Fruit fly (Drosophila melanogaster) whole organism, prepupa: ENCODE measurements around the gene S6k.

Experiments
- Blimp-1 ChIP-seq: fragments of 200-800 bp; sonication (Bioruptor generic); optimal IDR thresholded peaks from 3 replicates; lab custom pipeline; 2017; ENCODE audit warnings: missing biosample characterization, missing genetic modification characterization, mild to moderate bottlenecking, moderate library complexity, missing genetic modification reagents
- CG10631 ChIP-seq: fragments of 200-800 bp; sonication (Bioruptor generic); optimal IDR thresholded peaks from 2 replicates; lab custom pipeline; 2016; ENCODE audit warnings: missing biosample characterization, missing genetic modification characterization
- CG10669 ChIP-seq: fragments of 200-800 bp; sonication (Bioruptor generic); optimal IDR thresholded peaks from 3 replicates; lab custom pipeline; 2018; ENCODE audit warnings: missing biosample characterization, mild to moderate bottlenecking, missing genetic modification characterization, moderate library complexity
- CG11902 ChIP-seq: fragments of 200-800 bp; sonication (Bioruptor generic); optimal IDR thresholded peaks from 3 replicates; lab custom pipeline; 2016; ENCODE audit warnings: missing biosample characterization, missing genetic modification characterization
- CG15336 ChIP-seq: fragments of 200-800 bp; sonication (Bioruptor generic); IDR thresholded peaks from 2 replicates; pipeline ENCODE4 v1.3.6; 2022; ENCODE audit warnings: missing biosample characterization, missing genetic modification characterization
- CG3032 ChIP-seq: fragments of 200-800 bp; optimal IDR thresholded peaks from 2 replicates; lab custom pipeline; 2019; ENCODE audit warnings: missing biosample characterization, mild to moderate bottlenecking, missing genetic modification characterization, moderate library complexity
- CG32006 ChIP-seq: fragments of 200-800 bp; sonication (Bioruptor generic); optimal IDR thresholded peaks from 3 replicates; lab custom pipeline; 2017; ENCODE audit warnings: missing biosample characterization, mild to moderate bottlenecking, missing genetic modification characterization
- CG34406 ChIP-seq: fragments of 200-800 bp; sonication (Bioruptor generic); optimal IDR thresholded peaks from 3 replicates; lab custom pipeline; 2016; ENCODE audit warnings: missing biosample characterization, missing genetic modification characterization
- CG3919 ChIP-seq: fragments of 200-800 bp; sonication (Bioruptor generic); optimal IDR thresholded peaks from 3 replicates; lab custom pipeline; 2016; ENCODE audit warnings: missing biosample characterization, missing genetic modification characterization
- CG4318 ChIP-seq: fragments of 200-800 bp; sonication (Bioruptor generic); optimal IDR thresholded peaks from 3 replicates; lab custom pipeline; 2017; ENCODE audit warnings: missing biosample characterization, mild to moderate bottlenecking, missing genetic modification characterization
- CG6276 ChIP-seq: fragments of 200-800 bp; sonication (Bioruptor generic); optimal IDR thresholded peaks from 2 replicates; lab custom pipeline; 2017; ENCODE audit warnings: missing biosample characterization, mild to moderate bottlenecking, missing genetic modification characterization
- CG6854 ChIP-seq: fragments of 200-800 bp; sonication (Bioruptor generic); optimal IDR thresholded peaks from 2 replicates; lab custom pipeline; 2017; ENCODE audit warnings: missing biosample characterization, mild to moderate bottlenecking, missing genetic modification characterization
- CG9139 ChIP-seq: fragments of 200-800 bp; sonication (Bioruptor generic); optimal IDR thresholded peaks from 3 replicates; lab custom pipeline; 2017; ENCODE audit warnings: missing biosample characterization, mild to moderate bottlenecking, missing genetic modification characterization
- Ets96B ChIP-seq: fragments of 200-800 bp; optimal IDR thresholded peaks from 2 replicates; lab custom pipeline; 2019; ENCODE audit warnings: missing biosample characterization, mild to moderate bottlenecking, missing genetic modification characterization, moderate library complexity
- Hr38 ChIP-seq: sonication (Bioruptor generic); optimal IDR thresholded peaks from 2 replicates; lab custom pipeline; 2016; ENCODE audit warnings: missing biosample characterization, missing genetic modification characterization
- Hr39 ChIP-seq: fragments of 200-800 bp; sonication (Bioruptor generic); optimal IDR thresholded peaks from 2 replicates; lab custom pipeline; 2016; ENCODE audit warnings: missing biosample characterization, missing genetic modification characterization
- Hr4 ChIP-seq: fragments of 200-800 bp; sonication (Bioruptor generic); optimal IDR thresholded peaks from 3 replicates; lab custom pipeline; 2016; ENCODE audit warnings: missing biosample characterization, missing genetic modification characterization
- Met ChIP-seq: fragments of 200-800 bp; sonication (Bioruptor generic); optimal IDR thresholded peaks from 3 replicates; lab custom pipeline; 2016; ENCODE audit warnings: missing biosample characterization, missing genetic modification characterization
- OdsH ChIP-seq: fragments of 200-800 bp; sonication (Bioruptor generic); optimal IDR thresholded peaks from 3 replicates; lab custom pipeline; 2016; ENCODE audit warnings: missing biosample characterization, missing genetic modification characterization
- Sox102F ChIP-seq: fragments of 200-800 bp; sonication (Bioruptor generic); optimal IDR thresholded peaks from 2 replicates; lab custom pipeline; 2016; ENCODE audit warnings: missing biosample characterization, mild to moderate bottlenecking, missing genetic modification characterization
- Sox14 ChIP-seq: fragments of 200-800 bp; sonication (Bioruptor generic); optimal IDR thresholded peaks from 3 replicates; lab custom pipeline; 2016; ENCODE audit warnings: missing biosample characterization, missing genetic modification characterization
- achi ChIP-seq: fragments of 200-800 bp; sonication (Bioruptor generic); optimal IDR thresholded peaks from 3 replicates; lab custom pipeline; 2016; ENCODE audit warnings: missing biosample characterization, missing genetic modification characterization
- acj6 ChIP-seq: fragments of 200-800 bp; sonication (Bioruptor generic); optimal IDR thresholded peaks from 3 replicates; lab custom pipeline; 2016; ENCODE audit warnings: missing biosample characterization, missing genetic modification characterization
- cyc ChIP-seq: fragments of 200-800 bp; sonication (Bioruptor generic); optimal IDR thresholded peaks from 3 replicates; lab custom pipeline; 2016; ENCODE audit warnings: missing biosample characterization, missing genetic modification characterization
- dsx ChIP-seq: fragments of 200-800 bp; optimal IDR thresholded peaks from 3 replicates; lab custom pipeline; 2019; ENCODE audit warnings: missing biosample characterization, mild to moderate bottlenecking, missing genetic modification characterization, moderate library complexity; ENCODE audit not compliant: poor library complexity, severe bottlenecking
- eg ChIP-seq: fragments of 200-800 bp; sonication (Bioruptor generic); IDR thresholded peaks from 3 replicates; pipeline ENCODE4 v1.3.6; 2022; ENCODE audit warnings: missing biosample characterization, missing genetic modification characterization
- esn ChIP-seq: fragments of 200-800 bp; sonication (Bioruptor generic); optimal IDR thresholded peaks from 2 replicates; lab custom pipeline; 2016; ENCODE audit warnings: missing biosample characterization, mild to moderate bottlenecking, missing genetic modification characterization, moderate library complexity
- fd59A ChIP-seq: fragments of 200-800 bp; sonication (Bioruptor generic); optimal IDR thresholded peaks from 2 replicates; lab custom pipeline; 2017; ENCODE audit warnings: missing biosample characterization, mild to moderate bottlenecking, missing genetic modification characterization, missing genetic modification reagents
- fd85E ChIP-seq: fragments of 200-800 bp; sonication (Bioruptor generic); optimal IDR thresholded peaks from 3 replicates; lab custom pipeline; 2016; ENCODE audit warnings: missing biosample characterization, missing genetic modification characterization
- fkh ChIP-seq: fragments of 200-800 bp; sonication (Bioruptor generic); optimal IDR thresholded peaks from 3 replicates; lab custom pipeline; 2017; ENCODE audit warnings: missing biosample characterization, mild to moderate bottlenecking, missing genetic modification characterization, moderate library complexity
- net ChIP-seq: fragments of 200-800 bp; sonication (Bioruptor generic); optimal IDR thresholded peaks from 3 replicates; lab custom pipeline; 2016; ENCODE audit warnings: missing biosample characterization, missing genetic modification characterization
- pdm3 ChIP-seq: fragments of 200-800 bp; sonication (Bioruptor generic); optimal IDR thresholded peaks from 3 replicates; lab custom pipeline; 2016; ENCODE audit warnings: missing biosample characterization, missing genetic modification characterization
- svp ChIP-seq: fragments of 200-800 bp; sonication (Bioruptor generic); peaks from one replicate; lab custom pipeline; 2016; ENCODE audit warnings: missing biosample characterization, missing genetic modification characterization
- topi ChIP-seq: fragments of 200-800 bp; sonication (Bioruptor generic); optimal IDR thresholded peaks from 3 replicates; lab custom pipeline; 2016; ENCODE audit warnings: missing biosample characterization, missing genetic modification characterization
- vri ChIP-seq: fragments of 200-800 bp; sonication (Bioruptor generic); optimal IDR thresholded peaks from 3 replicates; lab custom pipeline; 2016; ENCODE audit warnings: missing biosample characterization, mild to moderate bottlenecking, missing genetic modification characterization

Gene S6k

dm6 chr3L:5770113-5770798, 40.5 kb downstream of the S6k start (continued):
- TF ChIP-seq CG9139 (GFP tag; lab: Kevin White, UChicago) = peak; percentile 94
- peak; percentile 52 for TF ChIP-seq Blimp-1 (GFP tag; lab: Kevin White, UChicago)
- peak; percentile 37 for TF ChIP-seq fkh
- TF ChIP-seq Sox102F (GFP tag; lab: Kevin White, UChicago) = no peak
- no peak for TF ChIP-seq CG4318 (GFP tag; lab: Kevin White, UChicago)
- TF ChIP-seq cyc (GFP tag; lab: Kevin White, UChicago) = no peak
- peak; percentile 62 for TF ChIP-seq fd59A (GFP tag; lab: Kevin White, UChicago)
- no peak for TF ChIP-seq Hr38 (GFP tag; lab: Kevin White, UChicago)

dm6 chr3L:5768532-5769497, 41.9 kb downstream of the S6k start, which contains the start of the genes Ppat-Dpck and scny:
Gene Ppat-Dpck, minus strand, starts transcription at chr3L:5768794.
Gene scny, plus strand, starts transcription at chr3L:5769002.
- TF ChIP-seq CG15336 (0 out of 2 replicates have a peak, but pooled peaks have one; percentile 15), vri (no peak), Sox14 (GFP tag; lab: Kevin White, UChicago) (peak; percentile 16), CG3032 (tag; lab: Kevin White, UChicago) (peak; percentile 8), dsx (GFP tag; lab: Kevin White, UChicago) (peak; percentile 50), acj6 (GFP tag; lab: Kevin White, UChicago) (no peak), CG6854 (GFP tag; lab: Kevin White, UChicago) (peak; percentile 31), Hr4 (GFP tag; lab: Kevin White, UChicago) (no peak), topi (GFP tag; lab: Kevin White, UChicago) (peak; percentile 5), CG34406 (GFP tag; lab: Kevin White, UChicago) (no peak), svp (GFP tag; lab: Kevin White, UChicago) (peak; percentile 61), cyc (GFP tag; lab: Kevin White, UChicago) (no peak), esn (GFP tag; lab: Kevin White, UChicago) (peak; percentile 43), CG10631 (GFP tag; lab: Kevin White, UChicago) (no peak)

- TF ChIP-seq CG32006 (no peak), CG10631 (GFP tag; lab: Kevin White, UChicago) (no peak)
These were observed 44.9 kb downstream of the S6k start, which contains the start of gene Txl for dm6 chr3L:5765844-5766200. Gene Txl, plus strand, starts transcription at chr3L:5765846.

- TF ChIP-seq topi (GFP tag; lab: Kevin White, UChicago) = no peak
- no peak for TF ChIP-seq eg (GFP tag; lab: Robert Waterston, UW)
- no peak for TF ChIP-seq Sox14 (GFP tag; lab: Kevin White, UChicago)
- no peak for TF ChIP-seq CG10669 (GFP tag; lab: Kevin White, UChicago)
- TF ChIP-seq pdm3 = no peak
- no peak for TF ChIP-seq dsx (GFP tag; lab: Kevin White, UChicago)
- no peak for TF ChIP-seq net
- TF ChIP-seq OdsH (GFP tag; lab: Kevin White, UChicago) = no peak
- no peak for TF ChIP-seq esn (GFP tag; lab: Kevin White, UChicago)
- no peak for TF ChIP-seq fd85E
- TF ChIP-seq achi (GFP tag; lab: Kevin White, UChicago) = no peak
- no peak for TF ChIP-seq CG6276
- TF ChIP-seq Blimp-1 (GFP tag; lab: Kevin White, UChicago) = no peak
- no peak for TF ChIP-seq Ets96B (tag; lab: Kevin White, UChicago)
- no peak for TF ChIP-seq CG15336
- no peak for TF ChIP-seq Met
- no peak for TF ChIP-seq Hr39 (GFP tag; lab: Kevin White, UChicago)
- TF ChIP-seq CG3919 (GFP tag; lab: Kevin White, UChicago) = no peak
- TF ChIP-seq CG11902 (GFP tag; lab: Kevin White, UChicago) = no peak
- TF ChIP-seq acj6 (GFP tag; lab: Kevin White, UChicago) = no peak
These were observed 45.5 kb downstream of the S6k start, which contains the start of gene CG10576 for dm6 chr3L:5764922-5765843. Gene CG10576, minus strand, starts transcription at chr3L:5765702.
